Fruit fly (Drosophila melanogaster) ovary, adult (tissue): ENCODE results near the gene Hip14.

Experiments
- CG17801 ChIP-seq: fragments of 200-800 bp; optimal IDR thresholded peaks from 2 replicates; lab custom pipeline; 2019; ENCODE audit warnings: missing biosample characterization, mild to moderate bottlenecking, missing genetic modification characterization, moderate library complexity; ENCODE audit not compliant: partially characterized antibody

Gene Hip14

dm6 chr3L:16024276-16025019 is 36.4 kb downstream of the Hip14 start:
- no peak for TF ChIP-seq CG17801

dm6 chr3L:16025020-16025680 is 37.1 kb downstream of the Hip14 start:
- no peak for TF ChIP-seq CG17801

- no peak for TF ChIP-seq CG17801
Measured at dm6 chr3L:16026065-16026789, 38.2 kb downstream of the Hip14 start.

- TF ChIP-seq CG17801: no peak
Measured at dm6 chr3L:16027163-16027633, 39.2 kb downstream of the Hip14 start.

- TF ChIP-seq CG17801: no peak
Measured at dm6 chr3L:16028924-16029323, 40.9 kb downstream of the Hip14 start.

- no peak for TF ChIP-seq CG17801
Measured at dm6 chr3L:16033090-16033828, 45.2 kb downstream of the Hip14 start, which contains the start of the genes CG42717 and CG42716. CG42717 (minus strand) TSS chr3L:16033190. CG42716 (plus strand) TSS chr3L:16033778.

dm6 chr3L:16034224-16034623 is 46.2 kb downstream of the Hip14 start, which contains the start of gene CG42538:
CG42538 (plus strand) TSS chr3L:16034524.
- TF ChIP-seq CG17801: no peak

dm6 chr3L:16035185-16035584 is 47.1 kb downstream of the Hip14 start, which contains the start of gene CG5895:
CG5895 (plus strand) TSS chr3L:16035485.
- TF ChIP-seq CG17801: no peak

- TF ChIP-seq CG17801: peak; percentile 55
Measured at dm6 chr3L:16037048-16037477, 49.0 kb downstream of the Hip14 start.

- peak; percentile 18 for TF ChIP-seq CG17801
Measured at dm6 chr3L:16037690-16038332, 49.8 kb downstream of the Hip14 start.

dm6 chr3L:16039063-16039462 is 51.0 kb downstream of the Hip14 start:
- no peak for TF ChIP-seq CG17801

- no peak for TF ChIP-seq CG17801
Measured at dm6 chr3L:16040389-16040788, 52.4 kb downstream of the Hip14 start.

dm6 chr3L:16041260-16042079 is 53.4 kb downstream of the Hip14 start:
- no peak for TF ChIP-seq CG17801

dm6 chr3L:16042080-16042344 is 54.0 kb downstream of the Hip14 start:
- no peak for TF ChIP-seq CG17801
